Fruit fly (Drosophila melanogaster): Measurements from ENCODE around the gene Alg1.

Gene Alg1

dm6 chr3R:17759773-17760476 is 51.0 kb downstream of the Alg1 start (continued):
- TF ChIP-seq exex (tag; optimal IDR thresholded peaks at IDR 0.05) (peak; percentile 95), CHES-1-like (GFP tag; optimal IDR thresholded peaks at IDR 0.05) (no peak), CG2678 (tag; optimal IDR thresholded peaks at IDR 0.05) (peak; percentile 40), crc (GFP tag; optimal IDR thresholded peaks at IDR 0.05) (no peak), CG34224 (GFP tag; IDR thresholded peaks at IDR 0.05; ENCODE audit: partially characterized antibody) (no peak), ken (GFP tag; IDR thresholded peaks at IDR 0.05) (no peak), nau (GFP tag; optimal IDR thresholded peaks at IDR 0.05) (no peak), HLH54F (GFP tag; optimal IDR thresholded peaks at IDR 0.05) (no peak), HmgZ (tag; optimal IDR thresholded peaks at IDR 0.05) (peak; percentile 2), ac (GFP tag; optimal IDR thresholded peaks at IDR 0.05) (no peak), MTF-1 (GFP tag; optimal IDR thresholded peaks at IDR 0.05; ENCODE audit: borderline replicate concordance) (peak; percentile 18), GATAe (GFP tag; conservative IDR thresholded peaks at IDR 0.05) (peak; percentile 78), CG10543 (GFP tag; optimal IDR thresholded peaks at IDR 0.05) (peak; percentile 49), esg (GFP tag; conservative IDR thresholded peaks at IDR 0.05) (no peak), Meics (GFP tag; optimal IDR thresholded peaks at IDR 0.05) (peak; percentile 1), schlank (tag; optimal IDR thresholded peaks at IDR 0.05) (peak; percentile 32), CG3065 (GFP tag; optimal IDR thresholded peaks at IDR 0.05) (no peak), Med (GFP tag) (peak; percentile 57), Neu2 (GFP tag; optimal IDR thresholded peaks at IDR 0.05; ENCODE audit: borderline replicate concordance) (no peak), Fer3 (tag; optimal IDR thresholded peaks at IDR 0.05) (peak; percentile 13), dan (GFP tag; IDR thresholded peaks at IDR 0.05) (no peak), Side (GFP tag; optimal IDR thresholded peaks at IDR 0.05) (no peak), CG11456 (GFP tag; IDR thresholded peaks at IDR 0.05) (0 out of 3 replicates have a peak, but pooled peaks have one; percentile 56), CG15073 (GFP tag; optimal IDR thresholded peaks at IDR 0.05) (no peak), Fer1 (GFP tag; optimal IDR thresholded peaks at IDR 0.05) (peak; percentile 39), lab (GFP tag; optimal IDR thresholded peaks at IDR 0.05) (peak; percentile 67), Hmx (GFP tag; optimal IDR thresholded peaks at IDR 0.05) (no peak), Bdp1 (GFP tag; optimal IDR thresholded peaks at IDR 0.05) (no peak), CG10959 (GFP tag; IDR thresholded peaks at IDR 0.05) (no peak), zen (tag; optimal IDR thresholded peaks at IDR 0.05) (no peak), Gsc (GFP tag; IDR thresholded peaks at IDR 0.05) (no peak), NFAT (GFP tag; IDR thresholded peaks at IDR 0.05) (no peak), CG17829 (tag; optimal IDR thresholded peaks at IDR 0.05) (no peak), Dbx (GFP tag; IDR thresholded peaks at IDR 0.05) (0 out of 3 replicates have a peak, but pooled peaks have one; percentile 6), gem (tag; optimal IDR thresholded peaks at IDR 0.05) (no peak), CG14860 (GFP tag; IDR thresholded peaks at IDR 0.05; ENCODE audit: partially characterized antibody) (no peak), seq (GFP tag; IDR thresholded peaks at IDR 0.05) (no peak), CG13123 (GFP tag; optimal IDR thresholded peaks at IDR 0.05) (no peak), ems (GFP tag; optimal IDR thresholded peaks at IDR 0.05) (no peak), slp2 (GFP tag; optimal IDR thresholded peaks at IDR 0.05) (no peak), CG13296 (GFP tag; optimal IDR thresholded peaks at IDR 0.05) (peak; percentile 14), cwo (GFP tag; optimal IDR thresholded peaks at IDR 0.05) (peak; percentile 57), Chrac-16 (GFP tag; optimal IDR thresholded peaks at IDR 0.05) (no peak), vnd (GFP tag; IDR thresholded peaks at IDR 0.05; ENCODE audit: partially characterized antibody) (peak; percentile 20; the same call in 1 of the 3 replicates), pzg (GFP tag; optimal IDR thresholded peaks at IDR 0.05) (no peak), PHDP (tag; optimal IDR thresholded peaks at IDR 0.05) (peak; percentile 1), Ptx1 (GFP tag; IDR thresholded peaks at IDR 0.05) (peak; percentile 49; the same call in 1 of the 2 replicates), Rfx (GFP tag; IDR thresholded peaks at IDR 0.05) (0 out of 2 replicates have a peak, but pooled peaks have one; percentile 31), caup (GFP tag; optimal IDR thresholded peaks at IDR 0.05; ENCODE audit: severe bottlenecking) (peak; percentile 18)
